Worm (Caenorhabditis elegans) whole organism, L3 larva: Measurements from ENCODE around the gene clc-5.

Source experiments
- aly-2 ChIP-seq: fragments of 150-350 bp; optimal IDR thresholded peaks from 2 replicates; lab custom pipeline; 2014; ENCODE audit warnings: missing biosample characterization, missing genetic modification characterization
- daf-12 ChIP-seq: fragments of 150-350 bp; optimal IDR thresholded peaks from 2 replicates; lab custom pipeline; 2014; ENCODE audit warnings: missing biosample characterization, missing genetic modification reagents, missing genetic modification characterization
- elt-2 ChIP-seq: sonication (generic microtip); optimal IDR thresholded peaks from 2 replicates; lab custom pipeline; 2016; ENCODE audit warnings: missing genetic modification reagents, mild to moderate bottlenecking, missing genetic modification characterization, missing compliant biosample characterization
- elt-3 ChIP-seq, 3 experiments: fragments of 150-350 bp in 1 of 3; sonication (generic microtip) in 2 of 3; optimal IDR thresholded peaks; 2 replicates in 2 of 3; 4 replicates in 1 of 3; lab custom pipeline; 2014 to 2017; ENCODE audit warnings: missing biosample characterization in 3 of 3, missing genetic modification characterization in 3 of 3
- lin-39 ChIP-seq: fragments of 150-350 bp; optimal IDR thresholded peaks from 2 replicates; lab custom pipeline; 2018; ENCODE audit warnings: missing biosample characterization, missing genetic modification reagents, missing genetic modification characterization
- nhr-12 ChIP-seq: fragments of 150-350 bp; optimal IDR thresholded peaks from 2 replicates; lab custom pipeline; 2014; ENCODE audit warnings: missing biosample characterization, missing genetic modification characterization

ce11 chrX:7407749-7408148, 25.6 kb upstream of the clc-5 start:
- TF ChIP-seq elt-3 (tag; optimal IDR thresholded peaks at IDR 0.05; lab: Kevin White, UChicago), result no peak
- no peak for TF ChIP-seq nhr-12 (tag; lab: Kevin White, UChicago)
- no peak for TF ChIP-seq aly-2 (tag; lab: Kevin White, UChicago)
- TF ChIP-seq daf-12 (tag; lab: Kevin White, UChicago), result no peak
- no peak for TF ChIP-seq elt-2
- TF ChIP-seq lin-39 (tag; lab: Kevin White, UChicago), result no peak
